Worm (Caenorhabditis elegans): ENCODE measurements around the gene rmd-2.

DNA sequence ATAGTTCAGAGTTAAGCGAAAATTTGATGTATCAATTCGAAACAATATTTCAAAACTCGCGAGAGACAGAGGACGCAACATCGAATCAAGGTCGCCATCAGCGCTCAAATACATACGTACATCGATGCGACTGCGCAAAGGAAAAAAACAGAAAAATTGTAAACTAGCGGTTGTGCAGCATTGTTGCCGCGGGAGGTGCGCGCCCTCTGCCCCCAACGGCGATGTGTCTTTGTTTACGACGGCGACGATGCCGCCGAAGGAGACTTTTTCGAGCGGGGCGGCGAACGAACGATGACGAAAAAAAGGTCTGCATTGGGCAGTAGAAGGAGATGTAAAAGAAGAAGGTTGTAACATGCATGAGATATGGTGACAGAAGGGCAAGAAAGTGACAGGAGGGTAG lies 23.2 kb downstream of the rmd-2 start:
- no peak for TF ChIP-seq mep-1 (tag; optimal IDR thresholded peaks at IDR 0.05)
- peak; percentile 64 for TF ChIP-seq lin-14 (GFP tag; optimal IDR thresholded peaks at IDR 0.05)
- no peak for TF ChIP-seq nhr-12 (tag; optimal IDR thresholded peaks at IDR 0.05)
- no peak for TF ChIP-seq hlh-17 (GFP tag; optimal IDR thresholded peaks at IDR 0.05; ENCODE audit: borderline replicate concordance)
- no peak for TF ChIP-seq lin-35 (GFP tag; optimal IDR thresholded peaks at IDR 0.05)
- TF ChIP-seq nhr-11 (tag; optimal IDR thresholded peaks at IDR 0.05): no peak
- no peak for TF ChIP-seq efl-1 (optimal IDR thresholded peaks at IDR 0.05)
- TF ChIP-seq efl-1 (GFP tag; optimal IDR thresholded peaks at IDR 0.05 in 1 of 2): peak in 1 of 2 experiments; percentile 3
- TF ChIP-seq ama-1 (optimal IDR thresholded peaks at IDR 0.05): no peak
- no peak for TF ChIP-seq ces-1 (GFP tag; optimal IDR thresholded peaks at IDR 0.05)
- TF ChIP-seq Y116A8C.19 (tag; optimal IDR thresholded peaks at IDR 0.05; ENCODE audit: borderline replicate concordance): no peak
- no peak for TF ChIP-seq nhr-20 (tag; optimal IDR thresholded peaks at IDR 0.05)
